Worm (Caenorhabditis elegans) whole organism, L4/young adult: ENCODE data around the gene C45G9.14.

ENCODE experiments used
- W03F9.2 ChIP-seq: fragments of 150-350 bp; optimal IDR thresholded peaks from 2 replicates; lab custom pipeline; 2014; ENCODE audit warnings: missing biosample characterization, missing genetic modification characterization
- dao-5 ChIP-seq: sonication (generic microtip); optimal IDR thresholded peaks from 2 replicates; lab custom pipeline; 2016; ENCODE audit warnings: missing genotype, missing genetic modification characterization, moderate library complexity, missing compliant biosample characterization
- him-1 ChIP-seq: sonication (generic microtip); optimal IDR thresholded peaks from 2 replicates; lab custom pipeline; 2016; ENCODE audit warnings: missing genotype, missing genetic modification reagents, missing genetic modification characterization, missing compliant biosample characterization

The C45G9.14 gene

ce11 chrIII:5021689-5022088 lies 23.1 kb upstream of the C45G9.14 start, which contains the start of gene R144.3:
Gene R144.3, plus strand, starts transcription at chrIII:5021989.
- TF ChIP-seq him-1 (tag; lab: Kevin White, UChicago) (no peak), dao-5 (tag; lab: Kevin White, UChicago) (no peak), W03F9.2 (tag; lab: Kevin White, UChicago) (no peak)

- TF ChIP-seq him-1 (tag; lab: Kevin White, UChicago) = no peak
- no peak for TF ChIP-seq dao-5 (tag; lab: Kevin White, UChicago)
- TF ChIP-seq W03F9.2 (tag; lab: Kevin White, UChicago) = no peak
Measured at ce11 chrIII:5022964-5023363, 21.8 kb upstream of the C45G9.14 start, which contains the start of gene R144.13. Gene R144.13, plus strand, starts transcription at chrIII:5023264.

- TF ChIP-seq dao-5 (tag; lab: Kevin White, UChicago) (no peak), W03F9.2 (tag; lab: Kevin White, UChicago) (no peak), him-1 (tag; lab: Kevin White, UChicago) (no peak)
Measured at ce11 chrIII:5023642-5024041, 21.2 kb upstream of the C45G9.14 start.

DNA sequence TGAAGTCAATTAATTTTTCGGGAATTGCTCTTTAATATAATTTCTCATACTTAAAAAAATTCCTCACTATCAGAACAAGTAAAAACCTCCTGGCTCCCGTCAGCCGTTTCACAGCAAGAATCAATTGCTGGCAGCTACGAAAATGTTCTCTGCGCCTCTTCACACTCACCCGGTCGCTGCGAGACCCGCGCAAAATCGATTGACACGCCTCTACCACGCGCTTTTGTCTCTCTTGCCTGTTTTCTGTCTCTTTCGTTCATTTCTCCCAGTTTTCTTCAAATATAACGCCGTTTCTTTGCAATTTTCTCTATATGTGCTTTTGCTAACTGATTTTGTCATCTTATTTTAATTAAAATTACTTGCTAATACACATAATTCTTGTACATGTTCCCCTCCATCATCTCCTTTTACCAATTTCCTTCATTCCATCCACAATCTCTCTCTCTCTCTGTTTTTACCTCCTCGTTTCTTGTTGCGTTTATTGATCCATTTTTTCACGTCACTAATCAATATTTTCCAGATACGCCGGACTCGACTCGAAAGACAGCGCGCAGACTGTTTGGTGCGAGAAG lies 20.3 kb upstream of the C45G9.14 start, which contains the start of gene pcf-11:
pcf-11 (plus strand) TSS at position 522 of the 572 bp plus-strand sequence.
- TF ChIP-seq W03F9.2 (tag; lab: Kevin White, UChicago) (peak; percentile 34), him-1 (tag; lab: Kevin White, UChicago) (no peak), dao-5 (tag; lab: Kevin White, UChicago) (no peak)

ce11 chrIII:5025136-5025629 lies 19.6 kb upstream of the C45G9.14 start:
- no peak for TF ChIP-seq dao-5 (tag; lab: Kevin White, UChicago)
- no peak for TF ChIP-seq W03F9.2 (tag; lab: Kevin White, UChicago)
- TF ChIP-seq him-1 (tag; lab: Kevin White, UChicago) = no peak

DNA sequence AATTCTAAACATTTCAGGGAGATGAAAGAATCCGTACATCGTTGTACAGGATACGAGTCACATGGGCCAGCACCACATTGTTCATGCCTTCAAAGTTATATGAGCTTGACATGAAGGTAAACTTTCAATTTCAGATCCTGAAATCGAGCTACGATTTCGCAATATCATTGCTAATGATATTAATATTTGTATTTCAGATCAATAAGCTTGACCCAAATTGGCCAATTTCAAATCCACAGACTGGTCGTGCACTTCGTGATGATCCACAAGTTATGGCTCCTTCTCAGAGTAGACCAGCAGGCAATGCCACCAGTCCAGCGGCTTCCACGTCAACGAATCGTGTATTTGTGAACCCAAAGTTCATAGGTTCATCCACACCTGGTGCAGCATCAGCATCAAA lies 18.4 kb upstream of the C45G9.14 start:
- TF ChIP-seq him-1 (tag; lab: Kevin White, UChicago) (no peak), dao-5 (tag; lab: Kevin White, UChicago) (no peak), W03F9.2 (tag; lab: Kevin White, UChicago) (no peak)

- no peak for TF ChIP-seq him-1 (tag; lab: Kevin White, UChicago)
- no peak for TF ChIP-seq W03F9.2 (tag; lab: Kevin White, UChicago)
- no peak for TF ChIP-seq dao-5 (tag; lab: Kevin White, UChicago)
Measured at ce11 chrIII:5027219-5027618, 17.6 kb upstream of the C45G9.14 start.

- no peak for TF ChIP-seq him-1 (tag; lab: Kevin White, UChicago)
- no peak for TF ChIP-seq dao-5 (tag; lab: Kevin White, UChicago)
- no peak for TF ChIP-seq W03F9.2 (tag; lab: Kevin White, UChicago)
Measured at ce11 chrIII:5030629-5031028, 14.2 kb upstream of the C45G9.14 start, which contains the start of gene klp-6. Gene klp-6, plus strand, starts transcription at chrIII:5030929.

DNA sequence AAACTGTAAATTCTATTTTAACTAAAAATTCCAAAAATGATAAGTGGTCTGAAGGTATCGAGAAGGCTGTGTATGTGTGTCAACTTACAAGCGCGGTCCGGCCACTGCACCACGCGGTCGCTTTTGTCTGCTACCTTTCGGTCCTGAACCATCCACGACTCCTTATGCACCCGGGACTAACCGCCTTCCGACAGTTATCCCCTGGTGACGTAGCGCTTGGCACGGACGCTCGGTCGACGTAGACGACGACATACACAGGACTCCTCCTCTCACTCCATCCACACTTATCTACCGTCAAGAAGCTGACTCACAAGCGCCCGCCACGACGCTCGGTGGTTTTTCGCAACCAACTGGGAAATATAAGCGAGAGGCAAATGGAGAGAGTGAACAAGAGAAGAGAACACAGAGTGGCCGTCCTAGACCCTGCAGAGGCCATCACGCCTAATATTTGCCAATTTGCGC lies 13.4 kb upstream of the C45G9.14 start:
- TF ChIP-seq him-1 (tag; lab: Kevin White, UChicago) (peak; percentile 81), dao-5 (tag; lab: Kevin White, UChicago) (peak; percentile 78)

ce11 chrIII:5036158-5036557 lies 8.7 kb upstream of the C45G9.14 start, which contains the start of gene C45G9.6:
Gene C45G9.6, plus strand, starts transcription at chrIII:5036458.
- no peak for TF ChIP-seq him-1 (tag; lab: Kevin White, UChicago)
- no peak for TF ChIP-seq W03F9.2 (tag; lab: Kevin White, UChicago)
- TF ChIP-seq dao-5 (tag; lab: Kevin White, UChicago) = no peak

DNA sequence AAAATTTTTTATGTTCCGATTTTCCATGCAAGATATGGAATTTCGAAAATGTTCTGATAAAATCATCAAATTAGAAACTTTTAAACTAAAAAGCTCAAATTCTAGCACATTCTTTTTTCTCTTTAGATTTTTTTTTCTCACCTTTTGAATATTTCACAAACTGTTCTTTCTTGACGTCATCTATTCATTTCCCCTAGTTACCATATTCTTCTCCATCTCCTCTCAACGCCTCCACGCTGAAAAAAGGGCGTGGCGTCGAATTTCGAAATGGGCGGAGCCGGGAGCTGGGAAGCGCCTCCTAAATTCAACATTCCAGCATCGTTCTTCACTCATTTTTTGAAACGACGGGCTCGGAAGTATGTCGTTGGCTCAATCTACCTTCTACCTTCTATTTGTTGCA lies 2.7 kb upstream of the C45G9.14 start, which contains the start of gene nlp-43:
nlp-43 (plus strand) TSS at position 301 of the 400 bp plus-strand sequence.
- TF ChIP-seq dao-5 (tag; lab: Kevin White, UChicago) (no peak), him-1 (tag; lab: Kevin White, UChicago) (no peak), W03F9.2 (tag; lab: Kevin White, UChicago) (no peak)

DNA sequence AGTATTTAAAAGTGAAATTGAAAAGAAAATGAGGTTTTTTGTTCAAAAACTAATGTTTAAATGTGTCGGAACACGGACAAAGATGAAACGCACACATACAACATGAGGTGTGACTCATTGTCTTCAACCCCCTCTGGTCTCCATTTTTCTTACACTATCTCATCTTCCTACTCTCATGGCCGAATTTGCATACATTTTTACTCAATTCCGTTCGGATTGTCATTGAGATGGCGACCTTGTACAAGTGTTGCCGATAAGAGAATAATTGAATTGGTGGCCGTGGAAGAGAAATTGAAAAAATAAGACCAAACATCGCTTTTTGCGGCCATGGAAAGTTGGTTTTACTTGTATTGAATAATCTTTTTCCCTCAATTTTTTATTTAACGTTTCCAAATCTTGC lies 2.4 kb downstream of the C45G9.14 start, which contains the start of gene txbp-3:
txbp-3 (minus strand) TSS at position 285 of the 400 bp plus-strand sequence.
- TF ChIP-seq W03F9.2 (tag; lab: Kevin White, UChicago) (peak; percentile 55), him-1 (tag; lab: Kevin White, UChicago) (no peak)

- no peak for TF ChIP-seq dao-5 (tag; lab: Kevin White, UChicago)
- TF ChIP-seq W03F9.2 (tag; lab: Kevin White, UChicago) = no peak
- no peak for TF ChIP-seq him-1 (tag; lab: Kevin White, UChicago)
Measured at ce11 chrIII:5047740-5048139, 2.9 kb downstream of the C45G9.14 start, which contains the start of gene C45G9.5. Gene C45G9.5, plus strand, starts transcription at chrIII:5048117.
